Worm (Caenorhabditis elegans): ENCODE results near the gene str-164.

DNA sequence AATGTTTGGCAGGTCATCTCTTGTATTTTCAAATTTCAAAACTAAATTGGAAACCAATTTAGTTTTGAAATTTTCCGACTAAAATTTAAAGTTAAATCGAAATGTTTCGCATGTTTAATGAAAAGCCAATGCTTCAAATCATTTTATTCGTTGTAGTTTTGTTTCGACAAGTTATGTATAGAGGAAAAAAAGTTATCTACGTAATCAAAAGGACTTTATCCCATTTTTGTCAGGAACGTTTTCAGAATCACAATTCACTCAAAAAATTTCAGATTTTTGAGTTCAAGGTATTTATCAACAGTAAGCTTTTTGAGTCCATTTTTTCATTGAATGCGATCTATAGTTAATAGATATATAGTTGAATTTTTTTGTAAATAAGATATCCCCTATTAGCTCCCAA, 21.9 kb upstream of the str-164 start, which contains the start of gene str-168:
- TF ChIP-seq nhr-6 (tag; optimal IDR thresholded peaks at IDR 0.05) (no peak), snpc-4 (tag; optimal IDR thresholded peaks at IDR 0.05) (no peak), T20F7.1 (GFP tag; optimal IDR thresholded peaks at IDR 0.05) (no peak), ceh-82 (tag; optimal IDR thresholded peaks at IDR 0.05) (no peak), pha-4 (GFP tag; IDR thresholded peaks at IDR 0.05) (no peak), pha-4 (tag; optimal IDR thresholded peaks at IDR 0.05) (no peak), nhr-11 (tag; optimal IDR thresholded peaks at IDR 0.05) (no peak), F49E8.2 (tag; optimal IDR thresholded peaks at IDR 0.05; ENCODE audit: borderline replicate concordance) (no peak), ZK546.5 (tag; optimal IDR thresholded peaks at IDR 0.05) (no peak), egl-27 (tag; optimal IDR thresholded peaks at IDR 0.05) (no peak), daf-16 (GFP tag; optimal IDR thresholded peaks at IDR 0.05) (no peak), daf-16 (tag; optimal IDR thresholded peaks at IDR 0.05) (no peak), mep-1 (tag; optimal IDR thresholded peaks at IDR 0.05) (no peak), mxl-3 (GFP tag; optimal IDR thresholded peaks at IDR 0.05) (no peak), unc-130 (GFP tag; optimal IDR thresholded peaks at IDR 0.05) (no peak)
